Worm (Caenorhabditis elegans): ENCODE measurements around the gene oef-1.

- no peak for TF ChIP-seq ztf-11 (tag; optimal IDR thresholded peaks at IDR 0.05)
- TF ChIP-seq pha-4 (tag; optimal IDR thresholded peaks at IDR 0.05), result no peak
- TF ChIP-seq snpc-4 (tag; optimal IDR thresholded peaks at IDR 0.05), result no peak
- TF ChIP-seq nhr-28 (tag; optimal IDR thresholded peaks at IDR 0.05), result no peak
- no peak for TF ChIP-seq lin-13 (tag; optimal IDR thresholded peaks at IDR 0.05)
Measured at ce11 chrIV:7499302-7499701, 48.9 kb upstream of the oef-1 start.

Data from whole organism, mixed stage, embryonic.